Worm (Caenorhabditis elegans): ENCODE data around the gene srh-31.

srh-31 gene

DNA sequence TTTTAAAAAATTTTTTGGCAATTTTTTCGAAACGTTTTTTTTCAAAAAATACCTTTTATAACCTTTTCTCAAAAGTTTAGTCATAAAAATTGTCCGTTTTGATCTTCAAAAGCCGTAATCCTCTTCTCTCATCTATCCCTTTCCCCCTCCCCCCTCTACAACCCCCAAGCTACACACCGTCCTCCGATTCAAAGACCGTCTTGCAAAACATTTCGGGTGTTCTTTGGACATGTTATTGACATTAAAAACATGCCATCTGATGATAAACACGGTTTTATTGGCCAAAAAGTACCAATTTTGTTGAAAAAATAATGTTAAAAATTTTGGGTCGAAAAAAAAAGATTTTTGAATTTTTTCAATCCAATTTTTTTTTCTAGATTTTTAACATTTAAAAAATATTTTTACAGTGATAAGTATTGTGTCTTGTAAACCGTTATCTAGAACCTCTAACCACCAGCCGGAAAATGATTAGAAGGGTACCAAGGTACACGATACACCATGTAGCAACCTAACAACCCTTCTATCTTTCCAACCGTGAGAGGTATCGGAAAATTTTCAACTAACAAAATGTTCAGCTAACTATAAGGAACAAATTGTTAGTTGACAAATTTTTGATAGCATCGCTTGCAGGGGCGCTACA, 16.1 kb downstream of the srh-31 start:
- TF ChIP-seq ztf-29 (GFP tag; IDR thresholded peaks at IDR 0.05) (no peak), cog-1 (tag; optimal IDR thresholded peaks at IDR 0.05) (no peak), T22C8.4 (GFP tag; IDR thresholded peaks at IDR 0.05) (no peak), ztf-23 (GFP tag; IDR thresholded peaks at IDR 0.05) (no peak), flt-1 (GFP tag; IDR thresholded peaks at IDR 0.05) (no peak), klf-2 (GFP tag; conservative IDR thresholded peaks at IDR 0.05) (no peak), ref-1 (GFP tag; conservative IDR thresholded peaks at IDR 0.05) (no peak)

DNA sequence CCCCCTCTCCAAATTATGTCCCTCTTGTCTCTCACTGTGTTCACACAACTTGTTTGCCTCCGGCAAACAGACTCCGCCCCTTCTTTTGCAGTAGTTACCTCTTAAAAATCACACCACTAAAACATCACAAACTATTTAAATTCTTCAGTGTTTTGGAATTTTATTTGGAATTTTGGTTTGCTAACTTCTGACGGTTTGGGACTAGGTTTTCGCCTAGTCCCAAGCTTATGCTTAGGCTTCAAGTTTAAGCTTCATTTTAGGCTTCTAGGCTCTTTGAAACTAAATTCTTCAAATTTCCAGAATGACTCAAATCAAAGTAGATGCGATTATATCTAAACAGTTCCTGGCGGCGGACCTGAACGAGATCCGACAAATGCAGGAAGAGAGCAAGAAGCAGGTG, 17.6 kb downstream of the srh-31 start, which contains the start of gene fat-5:
fat-5 (plus strand) TSS at position 301 of the 400 bp plus-strand sequence.
- TF ChIP-seq T22C8.4 (GFP tag; IDR thresholded peaks at IDR 0.05) (no peak), ref-1 (GFP tag; conservative IDR thresholded peaks at IDR 0.05) (no peak), cog-1 (tag; optimal IDR thresholded peaks at IDR 0.05) (no peak), flt-1 (GFP tag; IDR thresholded peaks at IDR 0.05) (no peak), ztf-29 (GFP tag; IDR thresholded peaks at IDR 0.05) (no peak), med-1 (GFP tag; optimal IDR thresholded peaks at IDR 0.05; ENCODE audit: insufficient read depth) (no peak), ztf-23 (GFP tag; IDR thresholded peaks at IDR 0.05) (no peak), klf-2 (GFP tag; conservative IDR thresholded peaks at IDR 0.05) (no peak), tab-1 (GFP tag; IDR thresholded peaks at IDR 0.05) (no peak)

DNA sequence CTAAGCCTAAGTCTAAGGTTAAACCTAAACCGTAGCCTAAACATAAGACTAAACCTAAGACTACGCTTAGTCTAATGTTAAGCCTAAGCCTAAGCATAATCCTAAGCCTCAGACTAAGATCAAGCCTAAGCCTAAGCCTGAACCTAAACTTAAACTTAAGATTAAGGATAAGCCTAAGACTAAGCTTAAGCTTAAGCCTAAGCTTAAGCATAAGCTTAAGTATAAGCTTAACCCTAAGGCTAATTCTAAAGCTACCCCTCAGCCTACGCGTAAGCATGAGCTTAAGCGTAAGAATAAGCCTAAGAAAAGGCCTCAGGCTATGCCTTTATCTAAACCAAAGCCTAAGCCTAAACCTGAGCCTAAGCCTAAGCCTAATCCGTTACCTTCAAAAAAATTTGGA, 21.2 kb downstream of the srh-31 start:
- no peak for TF ChIP-seq tab-1 (GFP tag; IDR thresholded peaks at IDR 0.05)
- TF ChIP-seq ztf-23 (GFP tag; IDR thresholded peaks at IDR 0.05): no peak
- no peak for TF ChIP-seq flt-1 (GFP tag; IDR thresholded peaks at IDR 0.05)
- TF ChIP-seq med-1 (GFP tag; optimal IDR thresholded peaks at IDR 0.05; ENCODE audit: insufficient read depth): no peak

DNA sequence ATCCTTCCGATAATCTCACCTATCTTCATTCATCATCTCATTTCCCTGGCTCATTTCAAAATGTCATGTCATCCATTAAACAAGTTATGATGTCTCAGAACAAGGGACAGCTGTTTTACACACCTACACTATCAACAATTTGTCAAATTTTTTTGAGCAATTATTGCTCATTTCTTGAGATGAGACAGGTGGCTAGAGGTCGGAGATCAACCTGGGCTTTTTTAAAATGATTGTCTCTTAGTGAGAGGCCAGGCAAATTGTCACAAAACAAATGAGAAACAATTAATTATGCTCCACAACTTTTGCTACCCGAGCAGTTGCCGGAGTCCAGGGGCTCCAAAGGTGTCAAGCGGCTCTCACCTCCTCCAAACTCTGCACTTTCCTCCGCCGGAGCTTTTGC, 21.6 kb downstream of the srh-31 start:
- TF ChIP-seq klf-2 (GFP tag; conservative IDR thresholded peaks at IDR 0.05) (no peak), T22C8.4 (GFP tag; IDR thresholded peaks at IDR 0.05) (no peak), ztf-29 (GFP tag; IDR thresholded peaks at IDR 0.05) (no peak), ztf-23 (GFP tag; IDR thresholded peaks at IDR 0.05) (no peak), med-1 (GFP tag; optimal IDR thresholded peaks at IDR 0.05; ENCODE audit: insufficient read depth) (no peak), ref-1 (GFP tag; conservative IDR thresholded peaks at IDR 0.05) (no peak), cog-1 (tag; optimal IDR thresholded peaks at IDR 0.05) (no peak), tab-1 (GFP tag; IDR thresholded peaks at IDR 0.05) (no peak), flt-1 (GFP tag; IDR thresholded peaks at IDR 0.05) (no peak)

DNA sequence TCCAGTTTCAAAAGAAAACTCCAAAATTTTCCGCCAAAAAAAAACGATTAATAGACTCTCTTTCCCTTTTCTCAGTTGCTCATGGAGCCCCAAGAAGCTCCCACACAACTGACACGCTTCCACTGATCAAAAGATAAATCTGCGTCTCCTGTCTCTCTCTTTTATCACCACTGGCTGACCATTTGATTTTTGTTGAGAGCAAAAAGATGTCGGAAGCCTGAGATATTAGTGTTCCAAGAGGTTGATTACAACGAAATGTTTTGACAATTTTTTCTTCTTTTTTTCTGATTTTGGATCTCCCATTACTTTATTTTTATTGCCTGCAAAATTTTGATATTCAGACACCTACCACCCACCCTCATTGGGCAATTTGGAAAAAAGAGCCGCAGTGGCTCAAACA, 25.4 kb downstream of the srh-31 start, which contains the start of gene twk-42:
twk-42 (minus strand) TSS at position 101 of the 400 bp plus-strand sequence.
- TF ChIP-seq med-1 (GFP tag; optimal IDR thresholded peaks at IDR 0.05; ENCODE audit: insufficient read depth): no peak
- TF ChIP-seq tab-1 (GFP tag; IDR thresholded peaks at IDR 0.05): no peak
- TF ChIP-seq flt-1 (GFP tag; IDR thresholded peaks at IDR 0.05): no peak
- no peak for TF ChIP-seq ref-1 (GFP tag; conservative IDR thresholded peaks at IDR 0.05)

DNA sequence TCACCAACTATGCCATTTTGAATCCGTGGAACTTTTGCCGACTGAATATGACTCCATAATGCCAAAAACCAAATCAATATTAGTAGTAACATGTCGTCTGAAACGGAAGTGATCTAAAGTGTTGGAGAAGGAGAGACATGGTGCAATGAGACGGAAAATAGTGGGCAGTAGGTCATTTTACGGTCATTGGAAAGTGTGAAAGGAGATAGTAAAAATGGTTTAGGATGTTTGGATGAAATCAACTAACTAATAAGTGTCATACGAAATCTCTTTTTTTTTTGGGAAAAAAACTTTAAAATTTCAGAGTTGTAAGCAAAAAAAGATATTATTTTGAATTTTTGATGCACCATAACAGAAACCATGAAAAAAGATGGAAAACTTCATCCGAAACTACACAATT, 32.7 kb downstream of the srh-31 start, which contains the start of gene cutl-4:
cutl-4 (minus strand) TSS at position 101 of the 400 bp plus-strand sequence.
- no peak for TF ChIP-seq med-1 (GFP tag; optimal IDR thresholded peaks at IDR 0.05; ENCODE audit: insufficient read depth)
- TF ChIP-seq ref-1 (GFP tag; conservative IDR thresholded peaks at IDR 0.05): no peak
- no peak for TF ChIP-seq ztf-29 (GFP tag; IDR thresholded peaks at IDR 0.05)
- no peak for TF ChIP-seq tab-1 (GFP tag; IDR thresholded peaks at IDR 0.05)
- no peak for TF ChIP-seq klf-2 (GFP tag; conservative IDR thresholded peaks at IDR 0.05)
- no peak for TF ChIP-seq ztf-23 (GFP tag; IDR thresholded peaks at IDR 0.05)
- TF ChIP-seq flt-1 (GFP tag; IDR thresholded peaks at IDR 0.05): no peak
- no peak for TF ChIP-seq T22C8.4 (GFP tag; IDR thresholded peaks at IDR 0.05)
- no peak for TF ChIP-seq cog-1 (tag; optimal IDR thresholded peaks at IDR 0.05)

DNA sequence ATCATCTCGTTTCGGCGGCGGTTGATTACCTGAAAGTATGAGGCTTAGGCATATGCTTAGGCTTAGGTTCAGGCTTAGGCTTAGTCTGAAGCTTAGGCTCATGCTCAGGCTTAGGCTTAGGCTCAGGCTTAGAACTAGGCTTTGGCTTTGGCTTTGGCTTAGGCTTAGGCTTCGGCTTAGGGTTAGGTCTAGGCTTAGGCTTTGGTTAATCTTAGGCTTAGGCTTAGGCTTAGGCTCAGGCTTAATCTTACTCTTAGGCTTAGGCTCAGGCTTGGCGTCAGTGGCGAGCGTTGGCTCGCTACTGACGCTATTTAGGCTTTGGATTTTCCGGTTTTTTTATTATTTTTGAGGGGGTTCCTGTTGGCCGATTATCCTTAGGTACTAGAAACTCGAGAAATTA, 36.7 kb downstream of the srh-31 start:
- TF ChIP-seq med-1 (GFP tag; optimal IDR thresholded peaks at IDR 0.05; ENCODE audit: insufficient read depth) (no peak), klf-2 (GFP tag; conservative IDR thresholded peaks at IDR 0.05) (no peak), tab-1 (GFP tag; IDR thresholded peaks at IDR 0.05) (no peak), cog-1 (tag; optimal IDR thresholded peaks at IDR 0.05) (no peak), T22C8.4 (GFP tag; IDR thresholded peaks at IDR 0.05) (no peak), flt-1 (GFP tag; IDR thresholded peaks at IDR 0.05) (no peak), ztf-23 (GFP tag; IDR thresholded peaks at IDR 0.05) (no peak), ref-1 (GFP tag; conservative IDR thresholded peaks at IDR 0.05) (no peak), ztf-29 (GFP tag; IDR thresholded peaks at IDR 0.05) (no peak)

DNA sequence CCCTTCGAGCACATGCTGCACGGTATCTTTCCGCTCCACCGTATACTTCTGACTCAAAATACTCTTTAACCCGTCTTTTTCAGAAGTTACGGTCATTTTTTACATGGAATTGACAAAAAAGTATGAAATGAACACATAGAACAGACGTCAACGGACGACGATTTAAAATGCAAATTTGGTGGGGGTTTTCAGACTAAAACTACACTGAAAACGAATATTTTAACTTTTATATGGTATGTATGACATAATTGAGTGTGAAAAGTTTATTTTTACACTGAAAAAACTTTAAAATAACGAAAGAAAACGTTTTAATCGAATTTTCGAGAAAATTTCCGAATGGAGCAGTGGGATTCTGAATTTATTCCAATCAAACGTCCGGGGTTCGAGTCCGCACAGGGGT, 39.8 kb downstream of the srh-31 start, which contains the start of gene twk-36:
twk-36 (minus strand) TSS at position 101 of the 400 bp plus-strand sequence.
- TF ChIP-seq T22C8.4 (GFP tag; IDR thresholded peaks at IDR 0.05): no peak
- TF ChIP-seq klf-2 (GFP tag; conservative IDR thresholded peaks at IDR 0.05): no peak

DNA sequence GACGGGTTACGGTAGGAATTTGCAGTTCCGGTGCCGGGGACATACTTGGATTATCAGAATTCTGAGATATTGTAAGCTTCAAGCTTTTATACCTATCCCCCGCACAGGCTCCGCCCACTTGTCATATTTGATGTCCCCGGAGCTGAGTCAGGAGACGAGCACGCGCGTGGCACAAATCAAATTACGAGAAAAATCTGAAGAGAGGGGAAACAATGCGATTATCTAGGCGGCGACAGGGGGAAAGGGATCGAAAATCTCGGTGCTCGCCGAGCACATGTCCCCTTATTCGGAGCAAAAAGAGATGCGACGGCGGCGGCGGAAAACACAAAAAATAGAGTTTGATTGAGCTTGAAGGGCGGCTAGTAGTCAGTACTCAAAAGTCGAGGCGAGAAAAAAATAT, 42.1 kb downstream of the srh-31 start, which contains the start of gene R12G8.1:
R12G8.1 (minus strand) TSS at position 63 of the 400 bp plus-strand sequence.
- TF ChIP-seq T22C8.4 (GFP tag; IDR thresholded peaks at IDR 0.05) (no peak), cog-1 (tag; optimal IDR thresholded peaks at IDR 0.05) (no peak), tab-1 (GFP tag; IDR thresholded peaks at IDR 0.05) (no peak), ztf-23 (GFP tag; IDR thresholded peaks at IDR 0.05) (no peak), med-1 (GFP tag; optimal IDR thresholded peaks at IDR 0.05; ENCODE audit: insufficient read depth) (no peak), ref-1 (GFP tag; conservative IDR thresholded peaks at IDR 0.05) (no peak), ztf-29 (GFP tag; IDR thresholded peaks at IDR 0.05) (no peak), flt-1 (GFP tag; IDR thresholded peaks at IDR 0.05) (no peak), klf-2 (GFP tag; conservative IDR thresholded peaks at IDR 0.05) (no peak)

DNA sequence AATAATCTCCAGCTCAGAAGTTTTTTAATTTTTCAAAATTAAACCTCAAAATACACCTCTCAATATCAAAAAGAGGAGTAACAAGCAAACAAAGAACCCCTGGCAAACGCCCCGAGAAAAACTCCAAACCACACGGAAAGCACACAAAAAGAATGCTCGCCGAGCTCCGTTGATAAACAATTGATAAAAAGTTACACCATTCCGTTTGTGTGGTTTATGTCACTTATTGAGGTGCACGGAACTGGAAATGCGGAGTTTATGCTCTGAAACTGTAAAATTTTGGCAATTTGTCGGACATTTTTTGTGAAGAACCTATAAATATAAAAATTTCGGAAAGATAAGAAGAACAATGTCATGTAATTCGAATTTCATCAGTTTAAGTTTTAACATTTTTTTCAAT, 45.2 kb downstream of the srh-31 start:
- TF ChIP-seq ref-1 (GFP tag; conservative IDR thresholded peaks at IDR 0.05) (no peak), ztf-23 (GFP tag; IDR thresholded peaks at IDR 0.05) (no peak), tab-1 (GFP tag; IDR thresholded peaks at IDR 0.05) (no peak), T22C8.4 (GFP tag; IDR thresholded peaks at IDR 0.05) (no peak), med-1 (GFP tag; optimal IDR thresholded peaks at IDR 0.05; ENCODE audit: insufficient read depth) (no peak), klf-2 (GFP tag; conservative IDR thresholded peaks at IDR 0.05) (no peak), ztf-29 (GFP tag; IDR thresholded peaks at IDR 0.05) (no peak), cog-1 (tag; optimal IDR thresholded peaks at IDR 0.05) (no peak)

All from whole organism, midembryonic.